Worm (Caenorhabditis elegans) whole organism, mixed stage, embryonic: ENCODE data around the gene his-40.

Source experiments
- M03D4.4 ChIP-seq: sonication (generic microtip); optimal IDR thresholded peaks from 2 replicates; lab custom pipeline; 2017; ENCODE audit warnings: mild to moderate bottlenecking, missing genetic modification characterization, missing compliant biosample characterization
- bed-3 ChIP-seq: fragments of 200-800 bp; sonication (Bioruptor generic); optimal IDR thresholded peaks from 3 replicates; lab custom pipeline; 2018; ENCODE audit warnings: mild to moderate bottlenecking, missing genetic modification characterization, moderate library complexity, missing compliant biosample characterization
- blmp-1 ChIP-seq: fragments of 150-350 bp; optimal IDR thresholded peaks from 2 replicates; lab custom pipeline; 2014; ENCODE audit warnings: missing biosample characterization, missing genetic modification characterization
- ceh-39 ChIP-seq: fragments of 150-350 bp; optimal IDR thresholded peaks from 2 replicates; lab custom pipeline; 2014; ENCODE audit warnings: missing biosample characterization, missing genetic modification characterization
- ceh-43 ChIP-seq: fragments of 200-800 bp; sonication (Bioruptor generic); optimal IDR thresholded peaks from 2 replicates; lab custom pipeline; 2018; ENCODE audit warnings: mild to moderate bottlenecking, missing genetic modification characterization, moderate library complexity, missing compliant biosample characterization
- ces-1 ChIP-seq: fragments of 150-350 bp; optimal IDR thresholded peaks from 2 replicates; lab custom pipeline; 2014; ENCODE audit warnings: missing biosample characterization, missing genetic modification reagents, missing genetic modification characterization
- cnd-1 ChIP-seq: fragments of 200-800 bp; sonication (Bioruptor generic); optimal IDR thresholded peaks from 2 replicates; lab custom pipeline; 2018; ENCODE audit warnings: mild to moderate bottlenecking, missing genetic modification characterization, missing compliant biosample characterization
- drap-1 ChIP-seq: fragments of 200-800 bp; sonication (Bioruptor generic); optimal IDR thresholded peaks from 3 replicates; lab custom pipeline; 2018; ENCODE audit warnings: mild to moderate bottlenecking, missing genetic modification characterization, missing compliant biosample characterization
- elt-1 ChIP-seq: sonication (generic microtip); optimal IDR thresholded peaks from 2 replicates; lab custom pipeline; 2017; ENCODE audit warnings: missing genetic modification characterization, mild to moderate bottlenecking, missing compliant biosample characterization, antibody characterized with exemption, moderate library complexity, borderline replicate concordance; ENCODE audit not compliant: insufficient read depth
- elt-3 ChIP-seq: fragments of 150-350 bp; optimal IDR thresholded peaks from 2 replicates; lab custom pipeline; 2014; ENCODE audit warnings: missing biosample characterization, missing genetic modification characterization
- flh-1 ChIP-seq: fragments of 200-800 bp; sonication (Bioruptor generic); optimal IDR thresholded peaks from 2 replicates; lab custom pipeline; 2018; ENCODE audit warnings: mild to moderate bottlenecking, missing genetic modification characterization, moderate library complexity, missing compliant biosample characterization
- ham-2 ChIP-seq: fragments of 200-800 bp; sonication (Bioruptor generic); optimal IDR thresholded peaks from 2 replicates; lab custom pipeline; 2018; ENCODE audit warnings: mild to moderate bottlenecking, missing genetic modification characterization, missing compliant biosample characterization
- hlh-1 ChIP-seq: fragments of 150-350 bp; optimal IDR thresholded peaks from 2 replicates; lab custom pipeline; 2014; ENCODE audit warnings: missing biosample characterization, missing genetic modification reagents, missing genetic modification characterization
- lin-32 ChIP-seq: fragments of 200-800 bp; sonication (Bioruptor generic); optimal IDR thresholded peaks from 2 replicates; lab custom pipeline; 2018; ENCODE audit warnings: mild to moderate bottlenecking, missing genetic modification characterization, missing compliant biosample characterization
- mls-2 ChIP-seq: sonication (generic microtip); optimal IDR thresholded peaks from 2 replicates; lab custom pipeline; 2016; ENCODE audit warnings: mild to moderate bottlenecking, missing genetic modification characterization, moderate library complexity, missing compliant biosample characterization
- nhr-12 ChIP-seq: fragments of 150-350 bp; optimal IDR thresholded peaks from 2 replicates; lab custom pipeline; 2014; ENCODE audit warnings: missing biosample characterization, missing genetic modification characterization
- nhr-2 ChIP-seq: fragments of 150-350 bp; optimal IDR thresholded peaks from 2 replicates; lab custom pipeline; 2014; ENCODE audit warnings: missing biosample characterization, missing genetic modification characterization
- nhr-237 ChIP-seq: fragments of 150-350 bp; optimal IDR thresholded peaks from 2 replicates; lab custom pipeline; 2014; ENCODE audit warnings: missing biosample characterization, missing genetic modification characterization
- nhr-28 ChIP-seq: fragments of 150-350 bp; optimal IDR thresholded peaks from 2 replicates; lab custom pipeline; 2014; ENCODE audit warnings: missing biosample characterization, missing genetic modification characterization
- pha-4 ChIP-seq: fragments of 150-350 bp; optimal IDR thresholded peaks from 2 replicates; lab custom pipeline; 2018; ENCODE audit warnings: missing biosample characterization, missing genetic modification reagents, missing genetic modification characterization
- snpc-4 ChIP-seq: fragments of 150-350 bp; optimal IDR thresholded peaks from 2 replicates; lab custom pipeline; 2014; ENCODE audit warnings: missing biosample characterization, missing genetic modification characterization
- sptf-1 ChIP-seq: sonication (generic microtip); optimal IDR thresholded peaks from 2 replicates; lab custom pipeline; 2017; ENCODE audit warnings: mild to moderate bottlenecking, missing genetic modification characterization, moderate library complexity, missing compliant biosample characterization
- tbx-8 ChIP-seq: fragments of 200-800 bp; sonication (Bioruptor generic); optimal IDR thresholded peaks from 2 replicates; lab custom pipeline; 2018; ENCODE audit warnings: mild to moderate bottlenecking, missing genetic modification characterization, moderate library complexity, missing compliant biosample characterization
- unc-120 ChIP-seq: sonication (generic microtip); optimal IDR thresholded peaks from 2 replicates; lab custom pipeline; 2017; ENCODE audit warnings: missing genetic modification characterization, missing compliant biosample characterization; ENCODE audit not compliant: poor library complexity, severe bottlenecking
- unc-39 ChIP-seq: fragments of 150-350 bp; optimal IDR thresholded peaks from 2 replicates; lab custom pipeline; 2014; ENCODE audit warnings: missing biosample characterization, missing genetic modification characterization
- unc-62 ChIP-seq: fragments of 150-350 bp; optimal IDR thresholded peaks from 2 replicates; lab custom pipeline; 2014; ENCODE audit warnings: missing biosample characterization, missing genetic modification reagents, missing genetic modification characterization
- ztf-11 ChIP-seq: fragments of 150-350 bp; optimal IDR thresholded peaks from 2 replicates; lab custom pipeline; 2014; ENCODE audit warnings: missing biosample characterization, missing genetic modification characterization

The his-40 gene

DNA sequence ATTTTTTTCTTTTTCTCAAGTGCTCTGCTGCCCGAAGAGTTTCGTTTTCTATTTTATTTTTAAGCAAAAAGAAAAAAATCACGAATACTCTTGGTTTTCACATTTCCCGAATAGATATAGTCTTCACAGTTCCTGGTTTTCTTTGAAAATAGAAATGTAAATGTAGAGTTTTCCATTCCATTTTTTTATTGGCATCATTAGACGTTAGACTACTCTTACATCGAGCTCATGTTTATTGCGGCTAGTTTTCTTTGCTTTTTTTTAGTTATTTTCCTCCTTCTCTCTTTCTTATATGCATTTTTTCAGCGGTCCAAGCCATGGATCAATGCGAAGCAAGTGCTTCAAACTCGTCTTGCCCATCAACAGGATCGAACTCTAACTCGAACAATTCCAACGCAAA lies 44.6 kb upstream of the his-40 start, which contains the start of gene F46H5.2:
F46H5.2 (plus strand) TSS at position 301 of the 400 bp plus-strand sequence.
- TF ChIP-seq snpc-4 (tag; lab: Kevin White, UChicago): no peak
- TF ChIP-seq ham-2 (GFP tag; lab: Kevin White, UChicago): no peak
- no peak for TF ChIP-seq hlh-1 (tag; lab: Kevin White, UChicago)
- no peak for TF ChIP-seq M03D4.4 (tag; lab: Kevin White, UChicago)
- no peak for TF ChIP-seq cnd-1 (tag; lab: Kevin White, UChicago)
- TF ChIP-seq unc-39 (tag; lab: Kevin White, UChicago): no peak
- TF ChIP-seq elt-1: no peak
- no peak for TF ChIP-seq nhr-2 (tag; lab: Kevin White, UChicago)
- no peak for TF ChIP-seq flh-1
- TF ChIP-seq nhr-28 (tag; lab: Kevin White, UChicago): no peak
- no peak for TF ChIP-seq tbx-8 (GFP tag; lab: Kevin White, UChicago)
- no peak for TF ChIP-seq unc-62 (GFP tag; lab: Kevin White, UChicago)
- no peak for TF ChIP-seq ceh-39 (tag; lab: Kevin White, UChicago)
- no peak for TF ChIP-seq ztf-11
- TF ChIP-seq lin-32 (GFP tag; lab: Kevin White, UChicago): no peak
- TF ChIP-seq nhr-237 (tag; lab: Kevin White, UChicago): no peak

DNA sequence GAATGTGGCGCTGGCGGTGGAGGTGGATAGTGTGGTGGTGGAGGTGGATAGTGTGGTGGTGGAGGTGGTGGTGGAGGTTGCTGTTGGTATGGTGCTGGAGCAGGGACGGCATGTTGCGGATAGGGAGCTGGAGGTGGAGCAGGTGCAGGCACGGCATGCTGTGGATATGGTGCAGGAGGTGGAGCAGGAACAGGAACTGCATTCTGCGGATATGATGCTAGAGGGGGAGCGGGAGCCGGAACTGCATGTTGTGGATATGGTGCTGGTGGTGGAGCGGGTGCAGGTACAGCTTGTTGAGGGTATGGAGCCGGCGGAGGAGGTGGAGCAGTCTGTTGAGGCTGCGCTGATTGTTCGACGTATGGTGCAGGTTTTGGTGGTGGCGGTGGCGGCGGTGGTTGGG lies 40.9 kb upstream of the his-40 start:
- TF ChIP-seq drap-1: peak; percentile 20
- no peak for TF ChIP-seq ztf-11
- TF ChIP-seq mls-2 (tag; lab: Kevin White, UChicago): peak; percentile 11

DNA sequence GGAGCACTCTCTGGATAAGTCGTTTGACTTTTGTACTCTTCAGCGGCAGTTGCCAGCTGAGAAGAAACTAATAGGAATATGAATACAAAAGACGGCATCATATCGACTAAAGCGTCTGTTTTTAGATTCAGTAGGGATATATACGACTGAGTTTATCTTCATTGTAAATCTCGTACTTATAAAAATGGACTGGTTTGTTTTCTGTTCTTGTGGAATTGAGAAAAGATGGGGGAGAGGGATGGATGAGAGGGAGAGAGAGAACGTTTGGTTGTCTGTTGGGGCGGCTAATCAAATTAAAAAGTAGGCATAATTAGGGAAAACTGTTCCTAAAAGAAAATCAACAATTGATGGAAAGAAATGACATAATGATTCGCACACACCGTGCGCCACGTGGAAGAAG lies 40.5 kb upstream of the his-40 start, which contains the start of gene grd-7:
grd-7 (minus strand) TSS at position 101 of the 400 bp plus-strand sequence.
- TF ChIP-seq cnd-1 (tag; lab: Kevin White, UChicago): no peak
- TF ChIP-seq, all 35 proteins: peak for 0

DNA sequence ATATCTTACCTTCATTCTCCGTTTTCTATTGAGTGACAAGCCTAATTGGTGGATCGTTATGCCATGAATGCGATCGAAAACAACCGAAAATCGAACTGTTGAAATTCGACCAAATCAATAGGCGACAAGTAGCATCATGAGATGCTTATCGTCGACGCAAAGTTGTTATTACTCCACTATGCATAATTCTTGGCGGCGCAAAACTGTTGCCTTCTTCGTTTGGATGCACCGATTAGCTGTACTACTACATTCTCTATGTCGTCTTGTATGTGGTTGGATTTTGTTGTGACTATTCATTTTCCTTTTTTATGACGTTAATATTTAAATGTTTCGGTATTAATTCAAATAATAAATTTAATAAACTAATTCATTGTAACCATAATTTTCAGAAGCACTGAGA lies 37.9 kb upstream of the his-40 start, which contains the start of gene F46H5.11:
F46H5.11 (minus strand) TSS at position 101 of the 400 bp plus-strand sequence.
- TF ChIP-seq elt-3 (no peak), nhr-12 (tag; lab: Kevin White, UChicago) (no peak)

DNA sequence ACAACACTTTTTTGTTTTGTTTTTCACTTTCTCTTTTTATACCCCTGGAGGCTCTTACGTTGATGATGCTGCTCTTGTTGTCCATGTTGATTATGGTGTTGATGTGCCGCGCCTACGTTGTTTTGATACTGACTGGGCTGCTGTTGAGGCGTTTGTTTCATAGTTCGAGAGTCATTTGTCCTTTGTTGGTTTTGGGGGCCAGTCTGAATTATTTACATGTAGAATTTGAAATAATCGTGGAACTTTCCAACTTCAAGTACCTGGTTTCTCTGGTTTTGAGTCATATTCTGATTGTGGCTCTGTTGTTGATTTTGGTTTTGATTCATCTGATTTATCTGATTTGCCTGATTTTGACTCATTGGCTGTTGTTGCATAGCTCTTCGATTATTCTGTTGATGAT lies 31.8 kb upstream of the his-40 start:
- TF ChIP-seq ztf-11: no peak
- TF ChIP-seq nhr-237 (tag; lab: Kevin White, UChicago): no peak
- TF ChIP-seq snpc-4 (tag; lab: Kevin White, UChicago): no peak
- no peak for TF ChIP-seq ceh-43 (GFP tag; lab: Kevin White, UChicago)
- TF ChIP-seq bed-3 (GFP tag; lab: Kevin White, UChicago): no peak
- TF ChIP-seq nhr-12 (tag; lab: Kevin White, UChicago): no peak
- TF ChIP-seq pha-4 (tag; lab: Kevin White, UChicago): no peak
- TF ChIP-seq flh-1: no peak
- TF ChIP-seq elt-1: no peak
- TF ChIP-seq unc-120: no peak
- TF ChIP-seq nhr-28 (tag; lab: Kevin White, UChicago): no peak

DNA sequence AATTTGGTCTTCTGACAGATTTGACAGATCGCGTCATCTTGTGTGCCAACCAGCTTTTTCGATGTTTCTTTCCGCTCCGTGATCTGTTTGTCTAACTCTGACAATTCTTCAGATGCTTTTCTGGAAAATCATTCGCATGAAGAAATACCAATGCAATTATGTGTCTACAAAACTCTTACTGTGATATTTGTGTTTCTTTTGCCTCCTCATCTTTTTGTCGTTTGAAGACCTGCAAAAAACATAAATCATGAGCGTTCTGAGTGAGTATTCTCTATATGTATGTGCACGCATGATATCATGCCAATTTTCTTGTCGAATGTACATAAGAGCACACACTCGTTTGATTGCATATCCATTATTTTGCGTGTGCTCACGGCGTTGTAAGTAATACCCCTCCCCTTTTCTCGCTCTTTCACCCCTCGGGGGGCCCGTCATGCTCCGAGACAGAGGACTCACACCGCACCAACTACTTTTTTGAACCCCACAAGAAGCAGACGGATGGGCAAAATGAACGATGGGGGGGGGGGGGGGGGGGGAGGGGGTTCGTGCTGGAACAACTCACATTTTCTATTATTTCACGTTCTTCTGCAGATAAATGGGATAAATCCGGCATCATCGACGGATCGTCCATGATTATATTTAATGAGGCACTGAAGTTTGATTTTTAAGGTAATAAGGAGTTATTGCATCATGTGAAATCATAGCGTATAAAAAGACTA lies 30.1 kb upstream of the his-40 start, which contains the start of gene unc-10:
unc-10 (minus strand) TSS at position 652 of the 719 bp plus-strand sequence.
- TF ChIP-seq unc-62 (GFP tag; lab: Kevin White, UChicago) (no peak), blmp-1 (tag; lab: Kevin White, UChicago) (no peak), hlh-1 (tag; lab: Kevin White, UChicago) (no peak), pha-4 (tag; lab: Kevin White, UChicago) (no peak), M03D4.4 (tag; lab: Kevin White, UChicago) (peak; percentile 10)

DNA sequence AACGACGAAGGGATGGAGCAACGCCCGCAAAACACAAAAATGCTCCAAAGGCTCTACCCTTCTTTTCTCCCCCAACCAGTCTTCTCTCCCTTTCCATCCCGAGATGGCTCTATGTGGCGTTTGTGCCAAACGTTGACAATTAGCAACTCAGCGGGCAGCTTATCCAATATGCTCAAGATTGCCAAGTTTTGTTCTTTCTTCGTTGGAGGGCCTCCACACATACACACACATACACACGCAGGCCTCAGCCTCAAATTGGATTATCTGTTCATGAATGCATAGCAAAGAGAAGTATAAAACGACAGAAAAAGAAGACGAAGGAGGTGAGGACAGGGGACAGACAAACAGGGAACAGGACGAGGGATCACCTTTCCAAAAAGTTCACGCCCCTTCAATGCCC lies 28.6 kb upstream of the his-40 start:
- TF ChIP-seq elt-1 (no peak), ces-1 (GFP tag; lab: Kevin White, UChicago) (peak; percentile 98), mls-2 (tag; lab: Kevin White, UChicago) (peak; percentile 1), sptf-1 (no peak)
